Fruit fly (Drosophila melanogaster) whole organism, embryonic: ENCODE data around the gene aru.

ENCODE experiments used
- cwo ChIP-seq: fragments of 200-800 bp; sonication (Bioruptor generic); optimal IDR thresholded peaks from 3 replicates; lab custom pipeline; 2017; ENCODE audit warnings: missing biosample characterization, missing genetic modification characterization, mild to moderate bottlenecking, moderate library complexity, missing genetic modification reagents
- exex ChIP-seq: fragments of 200-800 bp; sonication (Bioruptor generic); optimal IDR thresholded peaks from 4 replicates; lab custom pipeline; 2018; ENCODE audit warnings: missing biosample characterization, mild to moderate bottlenecking, missing genetic modification characterization, moderate library complexity
- gsb-n ChIP-seq: fragments of 200-800 bp; sonication (Bioruptor generic); optimal IDR thresholded peaks from 3 replicates; lab custom pipeline; 2018; ENCODE audit warnings: missing biosample characterization, mild to moderate bottlenecking, missing genetic modification characterization
- nerfin-2 ChIP-seq: fragments of 200-800 bp; sonication (Bioruptor generic); IDR thresholded peaks from 2 replicates; pipeline ENCODE4 v1.3.6; 2022; ENCODE audit warnings: missing biosample characterization, missing genetic modification characterization; ENCODE audit not compliant: partially characterized antibody

- no peak for TF ChIP-seq nerfin-2 (GFP tag; lab: Robert Waterston, UW)
- TF ChIP-seq cwo: no peak
- no peak for TF ChIP-seq exex (tag; lab: Kevin White, UChicago)
- TF ChIP-seq gsb-n (tag; lab: Kevin White, UChicago): no peak
Observed at dm6 chr2L:893171-893570, 25.0 kb upstream of the aru start.
